In the genomic region with DNA sequence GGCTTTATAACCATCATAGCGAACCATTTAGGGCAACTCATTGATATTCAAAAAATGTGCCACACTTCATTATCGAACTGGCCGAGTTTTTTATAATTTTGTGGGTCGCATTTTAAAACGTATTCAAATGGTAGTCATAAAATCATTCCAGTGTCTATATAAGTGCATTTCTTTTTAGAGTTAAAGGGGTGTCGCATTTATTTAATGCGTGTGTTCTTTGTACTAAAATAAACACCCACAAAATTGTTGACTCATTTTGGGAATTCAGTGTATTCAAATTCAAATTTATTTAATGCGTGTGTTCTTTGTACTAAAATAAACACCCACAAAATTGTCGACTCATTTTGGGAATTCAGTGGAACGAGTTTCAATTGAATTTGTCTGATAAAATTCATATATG, we compare ENCODE assay signal across 1 fruit fly cellular context.
TF ChIP-seq lines count a peak whose summit lies in the region.

No protein-coding gene starts in this region.

TF ChIP-seq in whole organism, embryonic, 481 proteins besides CTCF, POLR2A, EP300 and RAD21 (continued from another document):
- TF ChIP-seq CG10209 (GFP tag; optimal IDR thresholded peaks at IDR 0.05; lab: Kevin White, UChicago) (peak; percentile 17), ci (GFP tag; IDR thresholded peaks at IDR 0.05; lab: Robert Waterston, UW) (no peak), CG34422 (GFP tag; IDR thresholded peaks at IDR 0.05; lab: Robert Waterston, UW) (no peak), PHDP (tag; optimal IDR thresholded peaks at IDR 0.05; lab: Kevin White, UChicago) (peak; percentile 48), CG16815 (GFP tag; optimal IDR thresholded peaks at IDR 0.05; lab: Kevin White, UChicago) (no peak), E2f1 (GFP tag; IDR thresholded peaks at IDR 0.05; lab: Robert Waterston, UW) (no peak), Fer2 (tag; optimal IDR thresholded peaks at IDR 0.05; lab: Kevin White, UChicago) (no peak), dpn (GFP tag; optimal IDR thresholded peaks at IDR 0.05; lab: Kevin White, UChicago) (no peak), CG11093 (GFP tag; IDR thresholded peaks at IDR 0.05; lab: Robert Waterston, UW) (no peak), CG18262 (tag; optimal IDR thresholded peaks at IDR 0.05; lab: Kevin White, UChicago) (no peak), CG10321 (GFP tag; IDR thresholded peaks at IDR 0.05; lab: Robert Waterston, UW) (no peak), CG8388 (GFP tag; optimal IDR thresholded peaks at IDR 0.05; lab: Kevin White, UChicago) (no peak), CG12769 (tag; optimal IDR thresholded peaks at IDR 0.05; lab: Kevin White, UChicago) (peak; percentile 16), gce (GFP tag; IDR thresholded peaks at IDR 0.05; lab: Robert Waterston, UW) (no peak), CG2202 (tag; optimal IDR thresholded peaks at IDR 0.05; lab: Kevin White, UChicago) (peak; percentile 4)
